Worm (Caenorhabditis elegans) whole organism, mixed stage, embryonic: ENCODE results near the gene F39G3.3.
A peak's percentile ranks its signal among the peaks of the same experiment; 100 is the strongest.

Experiments
- M03D4.4 ChIP-seq: sonication (generic microtip); optimal IDR thresholded peaks from 2 replicates; lab custom pipeline; 2017; ENCODE audit warnings: mild to moderate bottlenecking, missing genetic modification characterization, missing compliant biosample characterization
- bed-3 ChIP-seq: fragments of 200-800 bp; sonication (Bioruptor generic); optimal IDR thresholded peaks from 3 replicates; lab custom pipeline; 2018; ENCODE audit warnings: mild to moderate bottlenecking, missing genetic modification characterization, moderate library complexity, missing compliant biosample characterization
- blmp-1 ChIP-seq: fragments of 150-350 bp; optimal IDR thresholded peaks from 2 replicates; lab custom pipeline; 2014; ENCODE audit warnings: missing biosample characterization, missing genetic modification characterization
- ceh-39 ChIP-seq: fragments of 150-350 bp; optimal IDR thresholded peaks from 2 replicates; lab custom pipeline; 2014; ENCODE audit warnings: missing biosample characterization, missing genetic modification characterization
- ceh-83 ChIP-seq: fragments of 200-800 bp; sonication (Bioruptor generic); optimal IDR thresholded peaks from 2 replicates; lab custom pipeline; 2018; ENCODE audit warnings: mild to moderate bottlenecking, missing genetic modification characterization, missing compliant biosample characterization
- ces-1 ChIP-seq: fragments of 150-350 bp; optimal IDR thresholded peaks from 2 replicates; lab custom pipeline; 2014; ENCODE audit warnings: missing biosample characterization, missing genetic modification reagents, missing genetic modification characterization
- elt-1 ChIP-seq: sonication (generic microtip); optimal IDR thresholded peaks from 2 replicates; lab custom pipeline; 2017; ENCODE audit warnings: missing genetic modification characterization, mild to moderate bottlenecking, missing compliant biosample characterization, antibody characterized with exemption, moderate library complexity, borderline replicate concordance; ENCODE audit not compliant: insufficient read depth
- elt-3 ChIP-seq: fragments of 150-350 bp; optimal IDR thresholded peaks from 2 replicates; lab custom pipeline; 2014; ENCODE audit warnings: missing biosample characterization, missing genetic modification characterization
- flh-1 ChIP-seq: fragments of 200-800 bp; sonication (Bioruptor generic); optimal IDR thresholded peaks from 2 replicates; lab custom pipeline; 2018; ENCODE audit warnings: mild to moderate bottlenecking, missing genetic modification characterization, moderate library complexity, missing compliant biosample characterization
- ham-2 ChIP-seq: fragments of 200-800 bp; sonication (Bioruptor generic); optimal IDR thresholded peaks from 2 replicates; lab custom pipeline; 2018; ENCODE audit warnings: mild to moderate bottlenecking, missing genetic modification characterization, missing compliant biosample characterization
- hlh-1 ChIP-seq: fragments of 150-350 bp; optimal IDR thresholded peaks from 2 replicates; lab custom pipeline; 2014; ENCODE audit warnings: missing biosample characterization, missing genetic modification reagents, missing genetic modification characterization
- lin-13 ChIP-seq: fragments of 150-350 bp; optimal IDR thresholded peaks from 2 replicates; lab custom pipeline; 2014; ENCODE audit warnings: missing biosample characterization, missing genetic modification characterization
- lin-32 ChIP-seq: fragments of 200-800 bp; sonication (Bioruptor generic); optimal IDR thresholded peaks from 2 replicates; lab custom pipeline; 2018; ENCODE audit warnings: mild to moderate bottlenecking, missing genetic modification characterization, missing compliant biosample characterization
- lsy-2 ChIP-seq: fragments of 150-350 bp; optimal IDR thresholded peaks from 2 replicates; lab custom pipeline; 2014; ENCODE audit warnings: missing biosample characterization, missing genetic modification characterization
- mep-1 ChIP-seq: fragments of 150-350 bp; optimal IDR thresholded peaks from 2 replicates; lab custom pipeline; 2017; ENCODE audit warnings: missing biosample characterization, missing genetic modification reagents, missing genetic modification characterization, inconsistent platforms
- mls-2 ChIP-seq: sonication (generic microtip); optimal IDR thresholded peaks from 2 replicates; lab custom pipeline; 2016; ENCODE audit warnings: mild to moderate bottlenecking, missing genetic modification characterization, moderate library complexity, missing compliant biosample characterization
- nhr-12 ChIP-seq: fragments of 150-350 bp; optimal IDR thresholded peaks from 2 replicates; lab custom pipeline; 2014; ENCODE audit warnings: missing biosample characterization, missing genetic modification characterization
- nhr-2 ChIP-seq: fragments of 150-350 bp; optimal IDR thresholded peaks from 2 replicates; lab custom pipeline; 2014; ENCODE audit warnings: missing biosample characterization, missing genetic modification characterization
- nhr-237 ChIP-seq: fragments of 150-350 bp; optimal IDR thresholded peaks from 2 replicates; lab custom pipeline; 2014; ENCODE audit warnings: missing biosample characterization, missing genetic modification characterization
- nhr-28 ChIP-seq: fragments of 150-350 bp; optimal IDR thresholded peaks from 2 replicates; lab custom pipeline; 2014; ENCODE audit warnings: missing biosample characterization, missing genetic modification characterization
- nhr-76 ChIP-seq: sonication (generic microtip); optimal IDR thresholded peaks from 2 replicates; lab custom pipeline; 2017; ENCODE audit warnings: missing biosample characterization, missing genetic modification characterization
- pha-4 ChIP-seq: fragments of 150-350 bp; optimal IDR thresholded peaks from 2 replicates; lab custom pipeline; 2018; ENCODE audit warnings: missing biosample characterization, missing genetic modification reagents, missing genetic modification characterization
- snpc-4 ChIP-seq: fragments of 150-350 bp; optimal IDR thresholded peaks from 2 replicates; lab custom pipeline; 2014; ENCODE audit warnings: missing biosample characterization, missing genetic modification characterization
- sptf-1 ChIP-seq: sonication (generic microtip); optimal IDR thresholded peaks from 2 replicates; lab custom pipeline; 2017; ENCODE audit warnings: mild to moderate bottlenecking, missing genetic modification characterization, moderate library complexity, missing compliant biosample characterization
- tbx-8 ChIP-seq: fragments of 200-800 bp; sonication (Bioruptor generic); optimal IDR thresholded peaks from 2 replicates; lab custom pipeline; 2018; ENCODE audit warnings: mild to moderate bottlenecking, missing genetic modification characterization, moderate library complexity, missing compliant biosample characterization
- unc-120 ChIP-seq: sonication (generic microtip); optimal IDR thresholded peaks from 2 replicates; lab custom pipeline; 2017; ENCODE audit warnings: missing genetic modification characterization, missing compliant biosample characterization; ENCODE audit not compliant: poor library complexity, severe bottlenecking
- unc-39 ChIP-seq: fragments of 150-350 bp; optimal IDR thresholded peaks from 2 replicates; lab custom pipeline; 2014; ENCODE audit warnings: missing biosample characterization, missing genetic modification characterization
- ztf-11 ChIP-seq: fragments of 150-350 bp; optimal IDR thresholded peaks from 2 replicates; lab custom pipeline; 2014; ENCODE audit warnings: missing biosample characterization, missing genetic modification characterization

Gene F39G3.3

ce11 chrV:4686680-4687470 is 44.8 kb upstream of the F39G3.3 start, which contains the start of gene taf-10:
Gene taf-10, plus strand, starts transcription at chrV:4687103.
- TF ChIP-seq nhr-2 (tag; lab: Kevin White, UChicago): peak; percentile 8
- TF ChIP-seq mep-1 (tag; lab: Kevin White, UChicago): peak; percentile 19
- no peak for TF ChIP-seq ztf-11 (tag; lab: Kevin White, UChicago)
- TF ChIP-seq M03D4.4: no peak
- TF ChIP-seq nhr-237 (tag; lab: Kevin White, UChicago): peak; percentile 27
- peak; percentile 1 for TF ChIP-seq hlh-1 (tag; lab: Kevin White, UChicago)
- TF ChIP-seq unc-120 (tag; lab: Kevin White, UChicago): peak; percentile 75
- peak; percentile 47 for TF ChIP-seq sptf-1 (tag; lab: Kevin White, UChicago)
- TF ChIP-seq ces-1 (GFP tag; lab: Kevin White, UChicago): peak; percentile 7
- no peak for TF ChIP-seq nhr-12
- no peak for TF ChIP-seq elt-1 (tag; lab: Kevin White, UChicago)
- TF ChIP-seq snpc-4 (tag; lab: Kevin White, UChicago): no peak
- TF ChIP-seq, all 35 proteins: peak for 7

- no peak for TF ChIP-seq blmp-1
- no peak for TF ChIP-seq ceh-39 (tag; lab: Kevin White, UChicago)
- TF ChIP-seq mep-1 (tag; lab: Kevin White, UChicago): no peak
- no peak for TF ChIP-seq M03D4.4
- TF ChIP-seq bed-3 (GFP tag; lab: Kevin White, UChicago): no peak
- TF ChIP-seq, all 35 proteins: peak for 0
Observed at ce11 chrV:4687944-4688505, 43.7 kb upstream of the F39G3.3 start, which contains the start of gene K03B4.2. Gene K03B4.2, plus strand, starts transcription at chrV:4687994.

- TF ChIP-seq hlh-1 (tag; lab: Kevin White, UChicago): no peak
- no peak for TF ChIP-seq snpc-4 (tag; lab: Kevin White, UChicago)
- no peak for TF ChIP-seq lin-13 (tag; lab: Kevin White, UChicago)
- no peak for TF ChIP-seq flh-1 (GFP tag; lab: Kevin White, UChicago)
- TF ChIP-seq mls-2 (tag; lab: Kevin White, UChicago): no peak
- no peak for TF ChIP-seq ham-2 (GFP tag; lab: Kevin White, UChicago)
- no peak for TF ChIP-seq ztf-11 (tag; lab: Kevin White, UChicago)
- TF ChIP-seq nhr-28 (tag; lab: Kevin White, UChicago): no peak
Observed at ce11 chrV:4689234-4689633, 42.5 kb upstream of the F39G3.3 start, which contains the start of gene K03B4.1. Gene K03B4.1, plus strand, starts transcription at chrV:4689330.

ce11 chrV:4691657-4692056 is 40.1 kb upstream of the F39G3.3 start:
- no peak for TF ChIP-seq elt-3 (tag; lab: Kevin White, UChicago)
- no peak for TF ChIP-seq elt-1 (tag; lab: Kevin White, UChicago)
- TF ChIP-seq unc-39 (tag; lab: Kevin White, UChicago): no peak
- no peak for TF ChIP-seq M03D4.4
- no peak for TF ChIP-seq lsy-2
- TF ChIP-seq ceh-83 (GFP tag; lab: Kevin White, UChicago): no peak
- TF ChIP-seq blmp-1: no peak
- TF ChIP-seq ces-1 (GFP tag; lab: Kevin White, UChicago): no peak
- no peak for TF ChIP-seq sptf-1 (tag; lab: Kevin White, UChicago)
- TF ChIP-seq pha-4 (tag; lab: Kevin White, UChicago): no peak
- TF ChIP-seq lin-32: no peak
- no peak for TF ChIP-seq nhr-76 (tag; lab: Kevin White, UChicago)
- no peak for TF ChIP-seq ham-2 (GFP tag; lab: Kevin White, UChicago)
- TF ChIP-seq tbx-8 (GFP tag; lab: Kevin White, UChicago): no peak
- TF ChIP-seq unc-120 (tag; lab: Kevin White, UChicago): no peak
- TF ChIP-seq, all 35 proteins: peak for 0
